Worm (Caenorhabditis elegans) whole organism, late embryonic: ENCODE results near the gene nhr-205.

Source experiments
- C38D4.7 ChIP-seq: fragments of 200-800 bp; sonication (Bioruptor generic); optimal IDR thresholded peaks from 2 replicates; lab custom pipeline; 2018; ENCODE audit warnings: mild to moderate bottlenecking, missing genetic modification characterization, moderate library complexity, missing compliant biosample characterization
- F13H6.1 ChIP-seq: sonication (generic microtip); optimal IDR thresholded peaks from 2 replicates; lab custom pipeline; 2016; ENCODE audit warnings: missing genetic modification characterization, missing compliant biosample characterization
- K02D7.2 ChIP-seq: sonication (generic microtip); optimal IDR thresholded peaks from 2 replicates; lab custom pipeline; 2017; ENCODE audit warnings: mild to moderate bottlenecking, missing genetic modification characterization, missing compliant biosample characterization
- K09A11.1 ChIP-seq: sonication (generic microtip); optimal IDR thresholded peaks from 2 replicates; lab custom pipeline; 2017; ENCODE audit warnings: antibody characterized with exemption, mild to moderate bottlenecking, missing genetic modification characterization, missing compliant biosample characterization; ENCODE audit not compliant: insufficient read depth
- T23F11.4 ChIP-seq: fragments of 200-800 bp; sonication (Bioruptor generic); optimal IDR thresholded peaks from 2 replicates; lab custom pipeline; 2018; ENCODE audit warnings: mild to moderate bottlenecking, missing genetic modification characterization, missing compliant biosample characterization
- ahr-1 ChIP-seq: sonication (generic microtip); optimal IDR thresholded peaks from 2 replicates; lab custom pipeline; 2016; ENCODE audit warnings: missing genetic modification characterization, missing compliant biosample characterization
- ama-1 ChIP-seq: fragments of 150-350 bp; optimal IDR thresholded peaks from 2 replicates; lab custom pipeline; 2014
- ceh-18 ChIP-seq: sonication (generic microtip); optimal IDR thresholded peaks from 2 replicates; lab custom pipeline; 2016; ENCODE audit warnings: missing genetic modification characterization, missing compliant biosample characterization
- ceh-2 ChIP-seq: sonication (generic microtip); optimal IDR thresholded peaks from 2 replicates; lab custom pipeline; 2016; ENCODE audit warnings: missing genotype, missing genetic modification characterization, missing compliant biosample characterization
- ceh-22 ChIP-seq: sonication (generic microtip); optimal IDR thresholded peaks from 2 replicates; lab custom pipeline; 2017; ENCODE audit warnings: missing biosample characterization, missing genetic modification characterization
- ceh-24 ChIP-seq: sonication (generic microtip); optimal IDR thresholded peaks from 2 replicates; lab custom pipeline; 2016; ENCODE audit warnings: mild to moderate bottlenecking, missing genetic modification characterization, missing compliant biosample characterization
- ceh-30 ChIP-seq: fragments of 150-350 bp; optimal IDR thresholded peaks from 2 replicates; lab custom pipeline; 2014; ENCODE audit warnings: missing biosample characterization, missing genetic modification characterization
- ceh-48 ChIP-seq: sonication (generic microtip); optimal IDR thresholded peaks from 2 replicates; lab custom pipeline; 2016; ENCODE audit warnings: missing genetic modification characterization, inconsistent platforms, missing compliant biosample characterization
- elt-2 ChIP-seq: sonication (generic microtip); optimal IDR thresholded peaks from 2 replicates; lab custom pipeline; 2016; ENCODE audit warnings: missing genetic modification reagents, missing genetic modification characterization, missing compliant biosample characterization
- elt-4 ChIP-seq: sonication (generic microtip); optimal IDR thresholded peaks from 2 replicates; lab custom pipeline; 2016; ENCODE audit warnings: missing genetic modification characterization, missing compliant biosample characterization
- eyg-1 ChIP-seq: sonication (generic microtip); optimal IDR thresholded peaks from 2 replicates; lab custom pipeline; 2016; ENCODE audit warnings: missing genotype, missing genetic modification characterization, missing compliant biosample characterization
- fkh-6 ChIP-seq: sonication (generic microtip); optimal IDR thresholded peaks from 2 replicates; lab custom pipeline; 2016; ENCODE audit warnings: missing genetic modification characterization, missing compliant biosample characterization
- gmeb-2 ChIP-seq: sonication (generic microtip); optimal IDR thresholded peaks from 2 replicates; lab custom pipeline; 2016; ENCODE audit warnings: missing genetic modification characterization, inconsistent platforms, missing compliant biosample characterization
- hlh-13 ChIP-seq: fragments of 200-800 bp; sonication (Bioruptor generic); optimal IDR thresholded peaks from 2 replicates; lab custom pipeline; 2018; ENCODE audit warnings: mild to moderate bottlenecking, missing genetic modification characterization, missing compliant biosample characterization
- hlh-15 ChIP-seq: sonication (generic microtip); optimal IDR thresholded peaks from 2 replicates; lab custom pipeline; 2016; ENCODE audit warnings: missing genetic modification characterization, missing compliant biosample characterization
- hlh-30 ChIP-seq: sonication (generic microtip); optimal IDR thresholded peaks from 2 replicates; lab custom pipeline; 2017; ENCODE audit warnings: antibody characterized with exemption, missing genetic modification characterization, missing compliant biosample characterization; ENCODE audit not compliant: insufficient read depth
- hlh-6 ChIP-seq: sonication (generic microtip); optimal IDR thresholded peaks from 2 replicates; lab custom pipeline; 2016; ENCODE audit warnings: missing genotype, missing genetic modification characterization, missing compliant biosample characterization
- hlh-8 ChIP-seq: sonication (generic microtip); optimal IDR thresholded peaks from 2 replicates; lab custom pipeline; 2016; ENCODE audit warnings: missing genotype, missing genetic modification characterization, missing compliant biosample characterization
- lim-6 ChIP-seq: sonication (generic microtip); optimal IDR thresholded peaks from 2 replicates; lab custom pipeline; 2016; ENCODE audit warnings: missing genetic modification characterization, missing compliant biosample characterization
- lin-11 ChIP-seq: fragments of 200-800 bp; sonication (Bioruptor generic); optimal IDR thresholded peaks from 2 replicates; lab custom pipeline; 2018; ENCODE audit warnings: mild to moderate bottlenecking, missing genetic modification characterization, missing compliant biosample characterization
- madf-2 ChIP-seq: sonication (generic microtip); optimal IDR thresholded peaks from 2 replicates; lab custom pipeline; 2017; ENCODE audit warnings: missing genetic modification characterization, missing compliant biosample characterization
- nfya-1 ChIP-seq: sonication (generic microtip); optimal IDR thresholded peaks from 2 replicates; lab custom pipeline; 2017; ENCODE audit warnings: missing genetic modification characterization, mild to moderate bottlenecking, missing compliant biosample characterization, antibody characterized with exemption, moderate library complexity
- nhr-11 ChIP-seq: fragments of 150-350 bp; optimal IDR thresholded peaks from 2 replicates; lab custom pipeline; 2014; ENCODE audit warnings: missing biosample characterization, missing genetic modification characterization
- odd-2 ChIP-seq: sonication (generic microtip); optimal IDR thresholded peaks from 2 replicates; lab custom pipeline; 2017; ENCODE audit warnings: antibody characterized with exemption, mild to moderate bottlenecking, missing genetic modification characterization, missing compliant biosample characterization
- pag-3 ChIP-seq: sonication (generic microtip); optimal IDR thresholded peaks from 2 replicates; lab custom pipeline; 2016; ENCODE audit warnings: missing compliant biosample characterization, missing genetic modification characterization, borderline replicate concordance
- pat-9 ChIP-seq: fragments of 200-800 bp; sonication (Bioruptor generic); optimal IDR thresholded peaks from 2 replicates; lab custom pipeline; 2018; ENCODE audit warnings: mild to moderate bottlenecking, missing genetic modification characterization, moderate library complexity, missing compliant biosample characterization
- pax-1 ChIP-seq: fragments of 150-350 bp; optimal IDR thresholded peaks from 2 replicates; lab custom pipeline; 2014; ENCODE audit warnings: missing biosample characterization, missing genetic modification characterization
- pha-2 ChIP-seq: sonication (generic microtip); optimal IDR thresholded peaks from 2 replicates; lab custom pipeline; 2017; ENCODE audit warnings: mild to moderate bottlenecking, missing genetic modification characterization, missing compliant biosample characterization
- pha-4 ChIP-seq: fragments of 150-350 bp; optimal IDR thresholded peaks from 2 replicates; lab custom pipeline; 2018; ENCODE audit warnings: missing biosample characterization, missing genetic modification reagents, missing genetic modification characterization
- ref-2 ChIP-seq: sonication (generic microtip); optimal IDR thresholded peaks from 2 replicates; lab custom pipeline; 2016; ENCODE audit warnings: missing genetic modification characterization, missing compliant biosample characterization
- sdc-2 ChIP-seq: sonication (generic microtip); optimal IDR thresholded peaks from 2 replicates; lab custom pipeline; 2016; ENCODE audit warnings: missing genotype, missing genetic modification characterization, missing compliant biosample characterization
- sox-2 ChIP-seq: fragments of 200-800 bp; sonication (Bioruptor generic); IDR thresholded peaks from 2 replicates; pipeline ENCODE4 v1.3.6; 2022; ENCODE audit warnings: missing genetic modification reagents, missing genetic modification characterization, missing compliant biosample characterization
- syd-9 ChIP-seq: sonication (generic microtip); optimal IDR thresholded peaks from 2 replicates; lab custom pipeline; 2016; ENCODE audit warnings: mild to moderate bottlenecking, missing genetic modification characterization, moderate library complexity, missing compliant biosample characterization
- tbx-2 ChIP-seq: sonication (generic microtip); optimal IDR thresholded peaks from 2 replicates; lab custom pipeline; 2016; ENCODE audit warnings: missing genetic modification characterization, missing compliant biosample characterization
- ttx-3 ChIP-seq: sonication (generic microtip); optimal IDR thresholded peaks from 2 replicates; lab custom pipeline; 2016; ENCODE audit warnings: missing genetic modification reagents, missing genetic modification characterization, missing compliant biosample characterization
- unc-3 ChIP-seq, 2 experiments: fragments of 200-800 bp in 1 of 2; sonication (Bioruptor generic) in 1 of 2; sonication (generic microtip) in 1 of 2; conservative IDR thresholded peaks in 1 of 2; optimal IDR thresholded peaks in 1 of 2; 2 replicates each; pipeline versions ENCODE4 v1.3.6 to Lab custom; 2016 to 2022; ENCODE audit warnings: missing compliant biosample characterization in 2 of 2, missing genetic modification characterization in 2 of 2, missing genetic modification reagents in 1 of 2
- unc-42 ChIP-seq: sonication (generic microtip); optimal IDR thresholded peaks from 2 replicates; lab custom pipeline; 2016; ENCODE audit warnings: missing genotype, missing genetic modification characterization, missing compliant biosample characterization
- unc-55 ChIP-seq: sonication (generic microtip); optimal IDR thresholded peaks from 2 replicates; lab custom pipeline; 2017; ENCODE audit warnings: missing biosample characterization, missing genetic modification reagents, missing genetic modification characterization
- unc-86 ChIP-seq: sonication (generic microtip); optimal IDR thresholded peaks from 2 replicates; lab custom pipeline; 2016; ENCODE audit warnings: missing genetic modification characterization, missing compliant biosample characterization

The nhr-205 gene

DNA sequence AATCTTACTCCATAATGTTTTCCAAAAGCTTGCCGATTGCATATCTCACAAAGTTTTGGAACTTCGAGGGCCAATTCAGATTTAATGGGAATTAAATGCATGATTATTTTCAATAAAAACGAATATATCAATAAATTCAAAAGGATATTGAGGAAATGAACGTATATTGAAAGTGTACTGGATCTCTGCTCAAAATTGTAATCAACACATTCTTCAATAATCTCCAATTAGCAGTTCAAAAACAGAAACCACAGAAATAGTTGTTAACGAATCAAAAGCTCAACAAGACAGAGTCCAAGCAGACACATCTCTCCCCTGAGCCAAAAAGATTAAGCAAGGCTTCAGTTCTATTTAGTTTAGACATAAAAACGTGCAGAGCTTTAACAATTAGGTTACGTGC, 11.0 kb downstream of the nhr-205 start, which contains the start of gene nhr-192:
Gene nhr-192 (minus strand): TSS at position 101 of the 400 bp plus-strand sequence.
- no peak for TF ChIP-seq ttx-3 (tag; lab: Kevin White, UChicago)
- no peak for TF ChIP-seq ceh-48 (tag; lab: Kevin White, UChicago)
- no peak for TF ChIP-seq tbx-2 (tag; lab: Kevin White, UChicago)
- no peak for TF ChIP-seq nhr-11
- no peak for TF ChIP-seq ceh-24 (tag; lab: Kevin White, UChicago)
- TF ChIP-seq elt-4 = no peak
- no peak for TF ChIP-seq hlh-8 (tag; lab: Kevin White, UChicago)
- TF ChIP-seq gmeb-2 (tag; lab: Kevin White, UChicago) = no peak
- TF ChIP-seq odd-2 (tag; lab: Kevin White, UChicago) = no peak
- no peak for TF ChIP-seq unc-3 (GFP tag; conservative IDR thresholded peaks at IDR 0.05; lab: Robert Waterston, UW)
- TF ChIP-seq unc-3 (tag; optimal IDR thresholded peaks at IDR 0.05; lab: Kevin White, UChicago) = no peak
- TF ChIP-seq hlh-6 = no peak
- TF ChIP-seq T23F11.4 (GFP tag; lab: Kevin White, UChicago) = no peak
- TF ChIP-seq, all 69 proteins: peak for 0

DNA sequence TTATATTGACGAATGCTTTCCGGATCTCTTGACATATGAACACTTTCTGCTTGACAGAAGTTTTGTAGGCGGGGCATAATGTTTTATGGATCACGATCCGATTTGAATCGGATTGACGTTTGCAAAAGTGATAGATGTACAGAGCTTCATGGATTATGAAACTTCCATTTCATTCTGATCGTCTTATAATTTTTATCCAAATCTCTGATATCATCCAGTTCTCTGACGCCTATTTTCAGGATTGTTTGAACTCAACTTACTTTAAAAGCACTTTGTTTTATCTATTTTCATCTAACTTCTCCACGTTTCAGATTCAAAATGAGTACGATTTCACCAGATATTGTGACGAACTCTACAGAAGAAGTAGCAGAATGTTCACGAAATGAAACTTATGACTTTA, 14.8 kb downstream of the nhr-205 start, which contains the start of gene npr-39:
Gene npr-39 (plus strand): TSS at position 301 of the 400 bp plus-strand sequence.
- TF ChIP-seq hlh-15 (tag; lab: Kevin White, UChicago) (no peak), pag-3 (tag; lab: Kevin White, UChicago) (no peak), K09A11.1 (tag; lab: Kevin White, UChicago) (no peak), K02D7.2 (tag; lab: Kevin White, UChicago) (no peak), ama-1 (no peak), unc-42 (tag; lab: Kevin White, UChicago) (no peak), sox-2 (GFP tag; lab: Robert Waterston, UW) (no peak), pat-9 (tag; lab: Kevin White, UChicago) (no peak), pax-1 (tag; lab: Kevin White, UChicago) (no peak)

DNA sequence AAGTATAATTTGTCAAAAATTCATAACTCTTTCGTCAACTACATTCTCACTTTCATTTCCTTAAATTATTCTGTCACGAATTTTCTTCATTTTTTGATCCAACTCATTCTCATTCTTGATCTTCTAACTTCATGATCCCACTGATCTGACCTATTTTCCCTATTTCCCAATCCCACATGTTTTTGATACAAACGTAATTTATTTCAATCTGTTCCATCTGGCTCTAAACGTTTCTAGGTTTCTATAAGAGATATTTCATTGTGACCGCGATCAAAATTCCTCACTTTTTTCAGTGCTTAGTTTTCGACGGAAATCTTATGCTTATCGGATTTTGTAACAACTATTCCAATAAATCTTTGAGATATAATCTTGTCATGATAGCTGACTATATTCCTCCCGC, 15.9 kb downstream of the nhr-205 start:
- TF ChIP-seq eyg-1 (tag; lab: Kevin White, UChicago) = no peak
- TF ChIP-seq hlh-13 (GFP tag; lab: Kevin White, UChicago) = no peak
- no peak for TF ChIP-seq lim-6 (tag; lab: Kevin White, UChicago)
- no peak for TF ChIP-seq hlh-30 (tag; lab: Kevin White, UChicago)
- TF ChIP-seq pha-4 (tag; lab: Kevin White, UChicago) = no peak
- no peak for TF ChIP-seq nfya-1 (tag; lab: Kevin White, UChicago)
- no peak for TF ChIP-seq unc-42 (tag; lab: Kevin White, UChicago)
- TF ChIP-seq ahr-1 (tag; lab: Kevin White, UChicago) = no peak
- TF ChIP-seq ceh-2 (tag; lab: Kevin White, UChicago) = no peak
- TF ChIP-seq sdc-2 (tag; lab: Kevin White, UChicago) = no peak
- no peak for TF ChIP-seq nhr-11
- TF ChIP-seq unc-55 (GFP tag; lab: Kevin White, UChicago) = no peak
- TF ChIP-seq syd-9 (tag; lab: Kevin White, UChicago) = no peak
- TF ChIP-seq ama-1 = no peak
- TF ChIP-seq ceh-18 (tag; lab: Kevin White, UChicago) = no peak
- no peak for TF ChIP-seq C38D4.7 (GFP tag; lab: Kevin White, UChicago)
- no peak for TF ChIP-seq elt-2 (tag; lab: Kevin White, UChicago)
- TF ChIP-seq madf-2 (tag; lab: Kevin White, UChicago) = no peak

DNA sequence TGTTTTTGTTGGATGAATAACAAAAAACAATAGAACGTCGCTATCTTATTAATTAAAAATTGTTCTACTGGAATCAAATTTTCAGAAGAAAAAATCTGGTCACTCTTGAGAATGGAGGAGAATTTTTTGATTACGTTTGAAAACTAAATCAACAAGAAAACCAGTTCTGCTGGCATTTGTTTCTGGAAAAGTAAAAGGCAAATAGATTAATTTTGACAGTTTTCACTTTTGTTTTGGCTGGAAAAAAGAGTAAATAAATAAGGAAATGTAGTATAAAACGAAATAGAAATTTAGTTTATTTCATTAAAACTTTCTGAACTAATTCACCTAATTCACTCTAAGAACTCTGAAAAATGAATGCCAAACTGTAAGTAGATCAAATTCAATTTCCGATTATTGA, 17.4 kb downstream of the nhr-205 start, which contains the start of gene fipr-13:
Gene fipr-13 (plus strand): TSS at position 301 of the 400 bp plus-strand sequence.
- TF ChIP-seq ceh-22 = no peak
- no peak for TF ChIP-seq unc-86 (tag; lab: Kevin White, UChicago)
- TF ChIP-seq sox-2 (GFP tag; lab: Robert Waterston, UW) = no peak
- no peak for TF ChIP-seq unc-3 (GFP tag; conservative IDR thresholded peaks at IDR 0.05; lab: Robert Waterston, UW)
- no peak for TF ChIP-seq unc-3 (tag; optimal IDR thresholded peaks at IDR 0.05; lab: Kevin White, UChicago)
- no peak for TF ChIP-seq elt-4
- TF ChIP-seq lin-11 (tag; lab: Kevin White, UChicago) = no peak
- no peak for TF ChIP-seq F13H6.1 (tag; lab: Kevin White, UChicago)
- TF ChIP-seq hlh-8 (tag; lab: Kevin White, UChicago) = no peak
- no peak for TF ChIP-seq pat-9 (tag; lab: Kevin White, UChicago)
- TF ChIP-seq pha-2 (tag; lab: Kevin White, UChicago) = no peak
- no peak for TF ChIP-seq elt-2 (tag; lab: Kevin White, UChicago)
- no peak for TF ChIP-seq ama-1
- no peak for TF ChIP-seq pag-3 (tag; lab: Kevin White, UChicago)
- no peak for TF ChIP-seq ceh-30 (tag; lab: Kevin White, UChicago)
- TF ChIP-seq fkh-6 (tag; lab: Kevin White, UChicago) = no peak
- no peak for TF ChIP-seq ref-2
- TF ChIP-seq, all 69 proteins: peak for 0
